Fruit fly (Drosophila melanogaster) whole organism, embryonic: ENCODE measurements around the gene CG14450.

Experiments
- ATbp ChIP-seq: fragments of 200-800 bp; sonication (Bioruptor generic); optimal IDR thresholded peaks from 2 replicates; lab custom pipeline; 2017; ENCODE audit warnings: missing biosample characterization, mild to moderate bottlenecking, missing genetic modification characterization, missing genetic modification reagents
- Aef1 ChIP-seq: fragments of 200-800 bp; sonication (Bioruptor generic); IDR thresholded peaks from 3 replicates; pipeline ENCODE4 v1.3.6; 2022; ENCODE audit warnings: missing biosample characterization, missing genetic modification characterization
- Asciz ChIP-seq: fragments of 200-800 bp; sonication (Bioruptor generic); optimal IDR thresholded peaks from 2 replicates; lab custom pipeline; 2017; ENCODE audit warnings: missing biosample characterization, mild to moderate bottlenecking, missing genetic modification characterization, missing genetic modification reagents
- Bdp1 ChIP-seq: fragments of 200-800 bp; sonication (Bioruptor generic); optimal IDR thresholded peaks from 3 replicates; lab custom pipeline; 2016; ENCODE audit warnings: missing biosample characterization, missing genetic modification characterization
- Bteb2 ChIP-seq: fragments of 200-800 bp; sonication (Bioruptor generic); optimal IDR thresholded peaks from 2 replicates; lab custom pipeline; 2016; ENCODE audit warnings: missing biosample characterization, missing genetic modification characterization
- CG10147 ChIP-seq: fragments of 200-800 bp; sonication (Bioruptor generic); optimal IDR thresholded peaks from 2 replicates; lab custom pipeline; 2019; ENCODE audit warnings: missing biosample characterization, mild to moderate bottlenecking, missing genetic modification characterization, moderate library complexity
- CG10462 ChIP-seq: fragments of 200-800 bp; sonication (Bioruptor generic); optimal IDR thresholded peaks from 2 replicates; lab custom pipeline; 2016; ENCODE audit warnings: missing biosample characterization, missing genetic modification characterization
- CG10654 ChIP-seq: fragments of 200-800 bp; sonication (Bioruptor generic); optimal IDR thresholded peaks from 2 replicates; lab custom pipeline; 2016; ENCODE audit warnings: missing biosample characterization, missing genetic modification characterization
- CG11247 ChIP-seq: fragments of 200-800 bp; sonication (Bioruptor generic); IDR thresholded peaks from 2 replicates; pipeline ENCODE4 v1.3.6; 2022; ENCODE audit warnings: missing biosample characterization, missing genetic modification characterization
- CG11456 ChIP-seq: fragments of 200-800 bp; sonication (Bioruptor generic); IDR thresholded peaks from 3 replicates; pipeline ENCODE4 v1.3.6; 2022; ENCODE audit warnings: missing biosample characterization, missing genetic modification characterization
- CG14014 ChIP-seq: fragments of 200-800 bp; sonication (Bioruptor generic); IDR thresholded peaks from 2 replicates; pipeline ENCODE4 v1.3.6; 2022; ENCODE audit warnings: missing biosample characterization, missing genetic modification characterization
- CG16779 ChIP-seq: fragments of 200-800 bp; sonication (Bioruptor generic); IDR thresholded peaks from 2 replicates; pipeline ENCODE4 v1.3.6; 2022; ENCODE audit warnings: missing biosample characterization, missing genetic modification characterization
- CG17361 ChIP-seq: fragments of 200-800 bp; sonication (Bioruptor generic); IDR thresholded peaks from 3 replicates; pipeline ENCODE4 v1.3.6; 2022; ENCODE audit warnings: missing biosample characterization, missing genetic modification characterization
- CG2678 ChIP-seq: fragments of 200-800 bp; sonication (Bioruptor generic); optimal IDR thresholded peaks from 3 replicates; lab custom pipeline; 2019; ENCODE audit warnings: missing biosample characterization, mild to moderate bottlenecking, missing genetic modification characterization, moderate library complexity
- CG2712 ChIP-seq: fragments of 200-800 bp; optimal IDR thresholded peaks from 3 replicates; lab custom pipeline; 2019; ENCODE audit warnings: missing biosample characterization, mild to moderate bottlenecking, missing genetic modification characterization, moderate library complexity
- CG32532 ChIP-seq: fragments of 200-800 bp; sonication (Bioruptor generic); IDR thresholded peaks from 2 replicates; pipeline ENCODE4 v1.3.6; 2022; ENCODE audit warnings: missing biosample characterization, missing genetic modification characterization
- CG33213 ChIP-seq: fragments of 200-800 bp; sonication (Bioruptor generic); optimal IDR thresholded peaks from 3 replicates; lab custom pipeline; 2016; ENCODE audit warnings: missing biosample characterization, missing genetic modification characterization
- CG42726 ChIP-seq: fragments of 200-800 bp; sonication (Bioruptor generic); IDR thresholded peaks from 2 replicates; pipeline ENCODE4 v1.3.6; 2022; ENCODE audit warnings: missing biosample characterization, missing genetic modification characterization; ENCODE audit not compliant: partially characterized antibody
- CG4854 ChIP-seq: fragments of 200-800 bp; sonication (Bioruptor generic); optimal IDR thresholded peaks from 2 replicates; lab custom pipeline; 2016; ENCODE audit warnings: missing biosample characterization, missing genetic modification characterization, inconsistent platforms
- CG6175 ChIP-seq: fragments of 200-800 bp; sonication (Bioruptor generic); IDR thresholded peaks from 3 replicates; pipeline ENCODE4 v1.3.6; 2022; ENCODE audit warnings: missing biosample characterization, missing genetic modification characterization
- CG9727 ChIP-seq: fragments of 200-800 bp; sonication (Bioruptor generic); optimal IDR thresholded peaks from 3 replicates; lab custom pipeline; 2017; ENCODE audit warnings: missing biosample characterization, mild to moderate bottlenecking, missing genetic modification characterization
- CG9797 ChIP-seq: fragments of 200-800 bp; sonication (Bioruptor generic); optimal IDR thresholded peaks from 3 replicates; lab custom pipeline; 2018; ENCODE audit warnings: missing biosample characterization, mild to moderate bottlenecking, missing genetic modification characterization
- CoRest ChIP-seq: fragments of 200-800 bp; sonication (Bioruptor generic); optimal IDR thresholded peaks from 3 replicates; lab custom pipeline; 2018; ENCODE audit warnings: missing biosample characterization, mild to moderate bottlenecking, missing genetic modification characterization, moderate library complexity
- Dad ChIP-seq: fragments of 200-800 bp; sonication (Bioruptor generic); optimal IDR thresholded peaks from 3 replicates; lab custom pipeline; 2016; ENCODE audit warnings: missing biosample characterization, missing genetic modification characterization
- Dip3 ChIP-seq: fragments of 200-800 bp; sonication (Bioruptor generic); optimal IDR thresholded peaks from 3 replicates; lab custom pipeline; 2016; ENCODE audit warnings: missing biosample characterization, missing genetic modification characterization
- Gsc ChIP-seq: fragments of 200-800 bp; sonication (Bioruptor generic); IDR thresholded peaks from 2 replicates; pipeline ENCODE4 v1.3.6; 2022; ENCODE audit warnings: missing biosample characterization, missing genetic modification characterization
- Med ChIP-seq: fragments of 200-800 bp; sonication (Bioruptor generic); peaks from one replicate; lab custom pipeline; 2016; ENCODE audit warnings: missing biosample characterization, missing genetic modification characterization, mild to moderate bottlenecking, inconsistent platforms, moderate library complexity
- Mes4 ChIP-seq: fragments of 200-800 bp; sonication (Bioruptor generic); optimal IDR thresholded peaks from 2 replicates; lab custom pipeline; 2016; ENCODE audit warnings: missing biosample characterization, missing genetic modification characterization
- NC2α ChIP-seq: fragments of 200-800 bp; sonication (Bioruptor generic); optimal IDR thresholded peaks from 2 replicates; lab custom pipeline; 2016; ENCODE audit warnings: missing biosample characterization, missing genetic modification characterization
- Nf-YA ChIP-seq: fragments of 200-800 bp; sonication (Bioruptor generic); IDR thresholded peaks from 2 replicates; pipeline ENCODE4 v1.3.6; 2022; ENCODE audit warnings: missing biosample characterization, missing genetic modification characterization
- Sin3A ChIP-seq: fragments of >200 bp; optimal IDR thresholded peaks from 2 replicates; lab custom pipeline; 2018
- crc ChIP-seq: fragments of 200-800 bp; sonication (Bioruptor generic); optimal IDR thresholded peaks from 2 replicates; lab custom pipeline; 2016; ENCODE audit warnings: missing biosample characterization, missing genetic modification characterization
- esg ChIP-seq: fragments of 200-800 bp; sonication (Bioruptor generic); conservative IDR thresholded peaks from 2 replicates; pipeline ENCODE4 v1.3.6; 2022; ENCODE audit warnings: missing biosample characterization, missing genetic modification characterization
- eve ChIP-seq, 2 experiments: fragments of >200 bp; optimal IDR thresholded peaks; 2 replicates each; lab custom pipeline; 2017; ENCODE audit warnings: missing biosample characterization in 2 of 2, missing genetic modification characterization in 2 of 2
- fu2 ChIP-seq: fragments of 200-800 bp; sonication (Bioruptor generic); optimal IDR thresholded peaks from 2 replicates; lab custom pipeline; 2016; ENCODE audit warnings: missing biosample characterization, missing genetic modification characterization
- insv ChIP-seq, 2 experiments: fragments of 200-800 bp; sonication (Bioruptor generic); optimal IDR thresholded peaks; 3 replicates each; lab custom pipeline; 2016 to 2018; ENCODE audit warnings: missing biosample characterization in 2 of 2, missing genetic modification characterization in 2 of 2
- jumu ChIP-seq: fragments of 200-800 bp; sonication (Bioruptor generic); optimal IDR thresholded peaks from 3 replicates; lab custom pipeline; 2016; ENCODE audit warnings: missing biosample characterization, missing genetic modification characterization
- ken ChIP-seq: fragments of 200-800 bp; sonication (Bioruptor generic); IDR thresholded peaks from 3 replicates; pipeline ENCODE4 v1.3.6; 2022; ENCODE audit warnings: missing biosample characterization, missing genetic modification characterization
- mirr ChIP-seq: fragments of 200-800 bp; sonication (Bioruptor generic); optimal IDR thresholded peaks from 3 replicates; lab custom pipeline; 2018; ENCODE audit warnings: missing biosample characterization, mild to moderate bottlenecking, missing genetic modification characterization
- nerfin-1 ChIP-seq: fragments of 200-800 bp; sonication (Bioruptor generic); optimal IDR thresholded peaks from 3 replicates; lab custom pipeline; 2019; ENCODE audit warnings: missing biosample characterization, mild to moderate bottlenecking, missing genetic modification characterization, moderate library complexity
- prd ChIP-seq, 3 experiments: fragments of >200 bp in 2 of 3; fragments of 200-800 bp in 1 of 3; sonication (Bioruptor generic) in 1 of 3; optimal IDR thresholded peaks in 2 of 3; IDR thresholded peaks in 1 of 3; 2 replicates in 2 of 3; 3 replicates in 1 of 3; pipeline versions ENCODE4 v1.3.6 to Lab custom; 2017 to 2022; ENCODE audit warnings: missing biosample characterization in 1 of 3, missing genetic modification characterization in 1 of 3
- pros ChIP-seq: fragments of 200-800 bp; sonication (Bioruptor generic); optimal IDR thresholded peaks from 3 replicates; lab custom pipeline; 2019; ENCODE audit warnings: missing biosample characterization, mild to moderate bottlenecking, missing genetic modification characterization, moderate library complexity
- schlank ChIP-seq: fragments of 200-800 bp; sonication (Bioruptor generic); optimal IDR thresholded peaks from 2 replicates; lab custom pipeline; 2018; ENCODE audit warnings: missing biosample characterization, mild to moderate bottlenecking, missing genetic modification characterization
- sima ChIP-seq: fragments of 200-800 bp; sonication (Bioruptor generic); optimal IDR thresholded peaks from 2 replicates; lab custom pipeline; 2016; ENCODE audit warnings: missing biosample characterization, missing genetic modification characterization
- stc ChIP-seq: fragments of 200-800 bp; sonication (Bioruptor generic); IDR thresholded peaks from 2 replicates; pipeline ENCODE4 v1.3.6; 2022; ENCODE audit warnings: missing biosample characterization, missing genetic modification characterization
- tgo ChIP-seq: fragments of 200-800 bp; sonication (Bioruptor generic); IDR thresholded peaks from 3 replicates; pipeline ENCODE4 v1.3.6; 2022; ENCODE audit warnings: missing biosample characterization, missing genetic modification characterization
- trh ChIP-seq: fragments of 200-800 bp; sonication (Bioruptor generic); optimal IDR thresholded peaks from 2 replicates; lab custom pipeline; 2016; ENCODE audit warnings: missing biosample characterization, missing genetic modification characterization
- unpg ChIP-seq: fragments of 200-800 bp; sonication (Bioruptor generic); optimal IDR thresholded peaks from 3 replicates; lab custom pipeline; 2018; ENCODE audit warnings: missing biosample characterization, mild to moderate bottlenecking, missing genetic modification characterization, moderate library complexity
- vvl ChIP-seq: fragments of 200-800 bp; sonication (Bioruptor generic); IDR thresholded peaks from 2 replicates; pipeline ENCODE4 v1.3.6; 2022; ENCODE audit warnings: missing biosample characterization, missing genetic modification characterization
- zen ChIP-seq: fragments of 200-800 bp; sonication (Bioruptor generic); optimal IDR thresholded peaks from 3 replicates; lab custom pipeline; 2018; ENCODE audit warnings: missing biosample characterization, mild to moderate bottlenecking, missing genetic modification characterization, moderate library complexity

Gene CG14450

dm6 chr3L:22741389-22742120, 14.0 kb upstream of the CG14450 start, which contains the start of gene CG7369 (continued):
- peak; percentile 83 for TF ChIP-seq CG32532 (GFP tag; lab: Robert Waterston, UW)
- peak; percentile 89 for TF ChIP-seq Dip3 (GFP tag; lab: Kevin White, UChicago)
- TF ChIP-seq schlank (tag; lab: Kevin White, UChicago), result peak; percentile 61
- no peak for TF ChIP-seq CG42726
- TF ChIP-seq Aef1, result peak; percentile 78
- TF ChIP-seq sima (GFP tag; lab: Kevin White, UChicago), result no peak
- TF ChIP-seq Bteb2 (GFP tag; lab: Kevin White, UChicago), result peak; percentile 73
- peak; percentile 93 for TF ChIP-seq CG17361
- peak; percentile 97 for TF ChIP-seq Sin3A
- TF ChIP-seq stc (GFP tag; lab: Robert Waterston, UW), result no peak; the same call in 1 of the 2 replicates
- TF ChIP-seq tgo, result peak; percentile 71
- peak; percentile 89 for TF ChIP-seq CG9727 (GFP tag; lab: Kevin White, UChicago)
- TF ChIP-seq fu2 (GFP tag; lab: Kevin White, UChicago), result peak; percentile 77
- peak; percentile 78 for TF ChIP-seq CG10654
- peak; percentile 5 for TF ChIP-seq Asciz (GFP tag; lab: Kevin White, UChicago)
- peak; percentile 67 for TF ChIP-seq CG4854 (GFP tag; lab: Kevin White, UChicago)
- TF ChIP-seq Gsc, result 0 out of 2 replicates have a peak, but pooled peaks have one; percentile 32
- TF ChIP-seq insv (GFP tag; optimal IDR thresholded peaks at IDR 0.05; lab: Kevin White, UChicago), result peak in 1 of 2 experiments; percentile 68
- peak; percentile 59 for TF ChIP-seq CG10462 (GFP tag; lab: Kevin White, UChicago)
- TF ChIP-seq zen (tag; lab: Kevin White, UChicago), result peak; percentile 80
- peak; percentile 69 for TF ChIP-seq nerfin-1 (tag; lab: Kevin White, UChicago)
- peak; percentile 71 for TF ChIP-seq CG16779 (GFP tag; lab: Robert Waterston, UW)
- TF ChIP-seq CG11456 (GFP tag; lab: Robert Waterston, UW), result peak; percentile 85
- peak; percentile 97 for TF ChIP-seq CoRest (tag; lab: Kevin White, UChicago)
- peak; percentile 95 for TF ChIP-seq Med (GFP tag; lab: Kevin White, UChicago)
- no peak for TF ChIP-seq NC2α (GFP tag; lab: Kevin White, UChicago)
- TF ChIP-seq CG14014, result peak; percentile 74
- TF ChIP-seq Mes4 (GFP tag; lab: Kevin White, UChicago), result no peak
- peak; percentile 86 for TF ChIP-seq CG2712
- peak; percentile 60 for TF ChIP-seq crc (GFP tag; lab: Kevin White, UChicago)
- TF ChIP-seq mirr, result peak; percentile 61
- no peak for TF ChIP-seq eve (GFP tag; optimal IDR thresholded peaks at IDR 0.05; lab: Kevin White, UChicago)
- peak; percentile 67 for TF ChIP-seq unpg (GFP tag; lab: Kevin White, UChicago)
- TF ChIP-seq trh, result peak; percentile 67
- TF ChIP-seq esg (GFP tag; lab: Robert Waterston, UW), result peak; percentile 81
- peak; percentile 42 for TF ChIP-seq ATbp
- peak; percentile 75 for TF ChIP-seq CG33213 (GFP tag; lab: Kevin White, UChicago)
- TF ChIP-seq CG6175, result 0 out of 3 replicates have a peak, but pooled peaks have one; percentile 36
- TF ChIP-seq Bdp1 (GFP tag; lab: Kevin White, UChicago), result peak; percentile 36
- TF ChIP-seq CG9797, result peak; percentile 54
- peak; percentile 63 for TF ChIP-seq jumu
- TF ChIP-seq prd (optimal IDR thresholded peaks at IDR 0.05; lab: Kevin White, UChicago), result no peak
- TF ChIP-seq prd (GFP tag; IDR thresholded peaks at IDR 0.05; lab: Robert Waterston, UW), result peak; percentile 87
- TF ChIP-seq pros (GFP tag; lab: Kevin White, UChicago), result no peak
- peak; percentile 82 for TF ChIP-seq vvl (GFP tag; lab: Robert Waterston, UW)
- 0 out of 2 replicates have a peak, but pooled peaks have one; percentile 34 for TF ChIP-seq Nf-YA (GFP tag; lab: Robert Waterston, UW)
- peak; percentile 81 for TF ChIP-seq CG2678 (tag; lab: Kevin White, UChicago)
- TF ChIP-seq CG11247 (GFP tag; lab: Robert Waterston, UW), result peak; percentile 59; the same call in 1 of the 2 replicates
- TF ChIP-seq ken (GFP tag; lab: Robert Waterston, UW), result peak; percentile 74
- TF ChIP-seq Dad (GFP tag; lab: Kevin White, UChicago), result peak; percentile 80
- peak; percentile 82 for TF ChIP-seq CG10147 (GFP tag; lab: Kevin White, UChicago)
